Worm (Caenorhabditis elegans) whole organism, young adult: Measurements from ENCODE around the gene str-176.

Experiments used
- B0019.2 ChIP-seq: fragments of 200-800 bp; sonication (Bioruptor generic); conservative IDR thresholded peaks from 2 replicates; pipeline ENCODE4 v1.3.6; 2022; ENCODE audit warnings: missing genetic modification reagents, missing genetic modification characterization, missing compliant biosample characterization
- B0336.3 ChIP-seq: fragments of 200-800 bp; sonication (Bioruptor generic); IDR thresholded peaks from 2 replicates; pipeline ENCODE4 v1.3.6; 2022; ENCODE audit warnings: missing genetic modification characterization, missing compliant biosample characterization
- F52B5.7 ChIP-seq: sonication (generic microtip); optimal IDR thresholded peaks from 2 replicates; lab custom pipeline; 2016; ENCODE audit warnings: mild to moderate bottlenecking, missing genetic modification characterization, missing compliant biosample characterization
- F57A8.1 ChIP-seq: fragments of 200-800 bp; sonication (Bioruptor generic); optimal IDR thresholded peaks from 2 replicates; lab custom pipeline; 2018; ENCODE audit warnings: mild to moderate bottlenecking, missing genetic modification characterization, moderate library complexity, missing compliant biosample characterization
- Y56A3A.18 ChIP-seq: fragments of 200-800 bp; sonication (Bioruptor generic); IDR thresholded peaks from 2 replicates; pipeline ENCODE4 v1.3.6; 2022; ENCODE audit warnings: missing genetic modification reagents, missing genetic modification characterization, missing compliant biosample characterization
- Y79H2A.3 ChIP-seq: fragments of 200-800 bp; sonication (Bioruptor generic); conservative IDR thresholded peaks from 2 replicates; pipeline ENCODE4 v1.3.6; 2022; ENCODE audit warnings: missing genetic modification reagents, missing genetic modification characterization, missing compliant biosample characterization
- ZK185.1 ChIP-seq: sonication (generic microtip); optimal IDR thresholded peaks from 2 replicates; lab custom pipeline; 2016; ENCODE audit warnings: mild to moderate bottlenecking, missing genetic modification characterization, missing compliant biosample characterization; ENCODE audit not compliant: poor library complexity, severe bottlenecking
- ama-1 ChIP-seq, 3 experiments: fragments of 150-350 bp in 1 of 3; sonication (generic microtip) in 2 of 3; optimal IDR thresholded peaks; 2 replicates each; lab custom pipeline; 2014 to 2018; ENCODE audit warnings: missing biosample characterization in 2 of 3, missing genetic modification characterization in 2 of 3, missing genetic modification reagents in 2 of 3
- aptf-3 ChIP-seq: fragments of 200-800 bp; sonication (Bioruptor generic); IDR thresholded peaks from 2 replicates; pipeline ENCODE4 v1.3.6; 2022; ENCODE audit warnings: missing genetic modification characterization, missing compliant biosample characterization
- athp-1 ChIP-seq: sonication (generic microtip); optimal IDR thresholded peaks from 2 replicates; lab custom pipeline; 2017; ENCODE audit warnings: mild to moderate bottlenecking, missing genetic modification characterization, missing compliant biosample characterization
- cebp-1 ChIP-seq, 2 experiments: fragments of 200-800 bp in 1 of 2; sonication (Bioruptor generic) in 1 of 2; sonication (generic microtip) in 1 of 2; IDR thresholded peaks in 1 of 2; optimal IDR thresholded peaks in 1 of 2; 2 replicates each; pipeline versions ENCODE4 v1.3.6 to Lab custom; 2017 to 2022; ENCODE audit warnings: missing compliant biosample characterization in 2 of 2, missing genetic modification characterization in 2 of 2, mild to moderate bottlenecking in 1 of 2, missing genetic modification reagents in 1 of 2, moderate library complexity in 1 of 2
- ceh-91 ChIP-seq: fragments of 200-800 bp; sonication (Bioruptor generic); IDR thresholded peaks from 2 replicates; pipeline ENCODE4 v1.3.6; 2022; ENCODE audit warnings: missing genetic modification reagents, missing genetic modification characterization, missing compliant biosample characterization
- die-1 ChIP-seq: sonication (generic microtip); optimal IDR thresholded peaks from 2 replicates; lab custom pipeline; 2016; ENCODE audit warnings: missing genotype, mild to moderate bottlenecking, missing genetic modification characterization, missing compliant biosample characterization
- fkh-3 ChIP-seq: sonication (generic microtip); optimal IDR thresholded peaks from 2 replicates; lab custom pipeline; 2016; ENCODE audit warnings: mild to moderate bottlenecking, missing genetic modification characterization, missing compliant biosample characterization
- him-1 ChIP-seq: sonication (generic microtip); optimal IDR thresholded peaks from 2 replicates; lab custom pipeline; 2016; ENCODE audit warnings: missing genotype, missing genetic modification reagents, missing genetic modification characterization, missing compliant biosample characterization
- hrde-1 ChIP-seq: sonication (generic microtip); optimal IDR thresholded peaks from 2 replicates; lab custom pipeline; 2016; ENCODE audit warnings: missing genetic modification characterization, mild to moderate bottlenecking, missing compliant biosample characterization, moderate library complexity, missing genotype, missing genetic modification reagents, borderline replicate concordance
- lag-1 ChIP-seq: fragments of 200-800 bp; sonication (Bioruptor generic); IDR thresholded peaks from 2 replicates; pipeline ENCODE4 v1.3.6; 2022; ENCODE audit warnings: missing genetic modification reagents, missing genetic modification characterization, missing compliant biosample characterization
- lin-26 ChIP-seq: fragments of 200-800 bp; sonication (Bioruptor generic); IDR thresholded peaks from 2 replicates; pipeline ENCODE4 v1.3.6; 2022; ENCODE audit warnings: missing genetic modification reagents, missing genetic modification characterization, missing compliant biosample characterization
- lsy-27 ChIP-seq: sonication (generic microtip); optimal IDR thresholded peaks from 2 replicates; lab custom pipeline; 2017; ENCODE audit warnings: missing genetic modification characterization, mild to moderate bottlenecking, missing compliant biosample characterization, antibody characterized with exemption, missing genotype, borderline replicate concordance; ENCODE audit not compliant: insufficient read depth
- madf-3 ChIP-seq: fragments of 200-800 bp; sonication (Bioruptor generic); IDR thresholded peaks from 2 replicates; pipeline ENCODE4 v1.3.6; 2022; ENCODE audit warnings: missing genetic modification reagents, missing genetic modification characterization, missing compliant biosample characterization
- madf-6 ChIP-seq: fragments of 200-800 bp; sonication (Bioruptor generic); IDR thresholded peaks from 2 replicates; pipeline ENCODE4 v1.3.6; 2022; ENCODE audit warnings: missing genetic modification reagents, missing genetic modification characterization, missing compliant biosample characterization
- nfyb-1 ChIP-seq: fragments of 200-800 bp; sonication (Bioruptor generic); IDR thresholded peaks from 2 replicates; pipeline ENCODE4 v1.3.6; 2022; ENCODE audit warnings: missing genetic modification reagents, missing genetic modification characterization, missing compliant biosample characterization
- nhr-27 ChIP-seq: fragments of 200-800 bp; sonication (Bioruptor generic); optimal IDR thresholded peaks from 2 replicates; lab custom pipeline; 2018; ENCODE audit warnings: mild to moderate bottlenecking, missing genetic modification characterization, moderate library complexity, missing compliant biosample characterization
- nhr-90 ChIP-seq: sonication (generic microtip); optimal IDR thresholded peaks from 2 replicates; lab custom pipeline; 2016; ENCODE audit warnings: missing genotype, mild to moderate bottlenecking, missing genetic modification characterization, missing compliant biosample characterization
- rcor-1 ChIP-seq: fragments of 200-800 bp; sonication (Bioruptor generic); IDR thresholded peaks from 2 replicates; pipeline ENCODE4 v1.3.6; 2022; ENCODE audit warnings: missing genetic modification reagents, missing genetic modification characterization, missing compliant biosample characterization
- rpc-1 ChIP-seq, 2 experiments: fragments of 150-350 bp in 1 of 2; sonication (generic microtip) in 1 of 2; optimal IDR thresholded peaks; 2 replicates each; lab custom pipeline; 2014 to 2018; ENCODE audit warnings: missing biosample characterization in 1 of 2, missing genetic modification characterization in 1 of 2, missing genetic modification reagents in 1 of 2, missing genotype in 1 of 2
- snpc-4 ChIP-seq, 5 experiments: fragments of 150-350 bp in 1 of 5; sonication (generic microtip) in 4 of 5; optimal IDR thresholded peaks; 2 replicates each; lab custom pipeline; 2014 to 2018; ENCODE audit warnings: missing genetic modification characterization in 5 of 5, missing biosample characterization in 3 of 5, antibody characterized with exemption in 2 of 5, mild to moderate bottlenecking in 2 of 5, missing compliant biosample characterization in 2 of 5, missing genotype in 2 of 5, moderate library complexity in 2 of 5, missing genetic modification reagents in 1 of 5
- ztf-22 ChIP-seq: fragments of 200-800 bp; sonication (Bioruptor generic); optimal IDR thresholded peaks from 2 replicates; lab custom pipeline; 2018; ENCODE audit warnings: mild to moderate bottlenecking, missing genetic modification characterization, moderate library complexity, missing compliant biosample characterization
- ztf-26 ChIP-seq: sonication (generic microtip); optimal IDR thresholded peaks from 2 replicates; lab custom pipeline; 2017; ENCODE audit warnings: missing genetic modification characterization, missing compliant biosample characterization

str-176 gene

DNA sequence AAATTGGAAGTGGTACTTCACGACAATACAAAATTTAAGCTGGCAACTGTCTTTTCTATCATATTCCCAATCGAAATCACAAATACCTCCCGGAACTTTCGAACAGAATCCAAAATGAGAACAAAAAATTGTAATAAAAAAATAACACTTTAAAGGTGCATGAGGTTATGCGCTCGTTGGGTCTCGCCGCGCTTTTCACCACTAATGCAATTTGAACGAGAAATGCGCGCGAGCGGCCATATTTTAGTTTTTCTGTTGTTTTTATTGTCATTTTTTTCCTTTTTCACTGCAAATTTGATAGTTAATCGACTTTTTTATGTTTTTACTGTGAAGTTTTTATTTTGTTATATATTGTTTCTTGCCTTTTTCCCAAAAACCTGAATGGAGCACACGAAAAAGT is 47.4 kb upstream of the str-176 start, which contains the start of gene mes-6 (continued):
- TF ChIP-seq rcor-1 (GFP tag; lab: Robert Waterston, UW) (0 out of 2 replicates have a peak, but pooled peaks have one; percentile 5), ceh-91 (GFP tag; lab: Robert Waterston, UW) (peak; percentile 85), him-1 (tag; lab: Kevin White, UChicago) (no peak), lag-1 (GFP tag; lab: Robert Waterston, UW) (no peak), aptf-3 (GFP tag; lab: Robert Waterston, UW) (no peak), ZK185.1 (tag; lab: Kevin White, UChicago) (peak; percentile 53), ama-1 (optimal IDR thresholded peaks at IDR 0.05; lab: Kevin White, UChicago) (no peak), ama-1 (GFP tag; optimal IDR thresholded peaks at IDR 0.05; lab: Kevin White, UChicago) (no peak)

DNA sequence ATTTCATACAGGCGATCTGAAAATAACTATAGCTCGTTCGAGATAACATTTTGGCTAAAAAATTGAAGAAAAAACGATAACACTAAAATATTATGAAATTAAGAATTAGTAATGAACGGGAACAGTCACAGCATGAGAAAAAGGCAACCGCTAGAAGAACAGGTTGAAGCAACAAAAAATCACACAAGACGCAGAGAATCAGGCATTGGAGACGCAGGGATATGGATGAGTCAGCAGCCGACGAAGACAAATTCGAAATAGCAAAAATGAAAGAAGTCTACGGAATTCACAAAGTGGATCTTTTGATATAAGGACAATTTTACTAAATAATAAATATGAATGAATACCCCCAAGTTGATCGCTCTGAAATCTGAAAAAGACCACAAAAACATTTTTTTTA is 46.9 kb upstream of the str-176 start, which contains the start of gene tag-77:
tag-77 (minus strand) TSS at position 15 of the 400 bp plus-strand sequence.
- no peak for TF ChIP-seq snpc-4 (GFP tag; optimal IDR thresholded peaks at IDR 0.05; lab: Kevin White, UChicago)
- peak in 1 of 4 experiments; percentile 17 for TF ChIP-seq snpc-4 (tag; optimal IDR thresholded peaks at IDR 0.05; lab: Kevin White, UChicago)
- TF ChIP-seq nhr-90 (tag; lab: Kevin White, UChicago), result no peak
- TF ChIP-seq ztf-26, result no peak
- TF ChIP-seq madf-6 (GFP tag; lab: Robert Waterston, UW), result 0 out of 2 replicates have a peak, but pooled peaks have one; percentile 31
- TF ChIP-seq cebp-1 (GFP tag; IDR thresholded peaks at IDR 0.05; lab: Robert Waterston, UW), result no peak
- peak; percentile 60 for TF ChIP-seq cebp-1 (tag; optimal IDR thresholded peaks at IDR 0.05; lab: Kevin White, UChicago)
- no peak for TF ChIP-seq rpc-1 (optimal IDR thresholded peaks at IDR 0.05; lab: Kevin White, UChicago)
- TF ChIP-seq rpc-1 (tag; optimal IDR thresholded peaks at IDR 0.05; lab: Kevin White, UChicago), result no peak
- no peak for TF ChIP-seq Y56A3A.18 (GFP tag; lab: Robert Waterston, UW)
- TF ChIP-seq athp-1, result no peak
- 0 out of 2 replicates have a peak, but pooled peaks have one; percentile 50 for TF ChIP-seq lin-26
- 0 out of 2 replicates have a peak, but pooled peaks have one; percentile 21 for TF ChIP-seq B0336.3 (GFP tag; lab: Robert Waterston, UW)

DNA sequence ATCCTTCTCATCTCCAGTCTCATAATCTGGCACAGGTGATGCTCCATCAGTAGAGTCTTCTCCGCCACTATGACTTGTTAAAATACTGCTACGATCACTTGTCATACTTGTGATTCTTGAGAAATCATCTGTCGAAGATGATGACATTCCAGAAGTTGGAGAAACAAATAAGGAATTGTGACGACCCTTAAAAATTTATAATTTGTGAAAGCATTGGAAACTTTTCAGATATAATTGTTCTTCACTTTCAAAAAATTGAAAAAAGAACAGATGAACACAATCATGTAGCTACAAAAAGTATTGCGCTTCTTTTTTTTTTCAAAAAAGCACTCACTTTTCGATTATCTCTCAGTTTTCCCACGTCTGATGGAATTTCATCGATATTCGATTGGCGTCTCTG is 42.4 kb upstream of the str-176 start:
- TF ChIP-seq Y79H2A.3, result no peak
- no peak for TF ChIP-seq F57A8.1 (GFP tag; lab: Kevin White, UChicago)

DNA sequence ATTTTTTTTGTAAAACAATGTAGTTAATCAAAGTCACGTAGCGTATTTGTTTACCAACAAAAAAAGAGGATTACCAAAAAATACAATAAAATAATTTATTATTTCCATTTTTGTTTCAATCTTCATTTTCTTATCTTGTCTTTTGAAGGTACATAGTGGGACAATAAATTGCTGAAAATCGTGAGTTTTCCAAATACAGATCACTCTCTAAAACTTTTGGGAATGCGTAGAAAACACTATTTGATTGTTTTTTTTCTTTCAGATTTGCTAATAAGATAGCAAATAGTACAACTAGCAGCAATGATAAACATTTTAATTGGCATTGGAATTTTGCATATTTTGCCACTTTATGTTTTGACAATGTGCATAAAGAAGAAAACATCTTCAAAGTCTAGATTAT is 37.8 kb upstream of the str-176 start, which contains the start of gene C28C12.1:
C28C12.1 (plus strand) TSS at position 301 of the 400 bp plus-strand sequence.
- TF ChIP-seq nhr-27, result no peak
- no peak for TF ChIP-seq lsy-27
- TF ChIP-seq B0019.2 (GFP tag; lab: Robert Waterston, UW), result no peak
- TF ChIP-seq die-1 (tag; lab: Kevin White, UChicago), result no peak
- no peak for TF ChIP-seq madf-3 (GFP tag; lab: Robert Waterston, UW)
- TF ChIP-seq ama-1 (optimal IDR thresholded peaks at IDR 0.05; lab: Kevin White, UChicago), result no peak
- no peak for TF ChIP-seq ama-1 (GFP tag; optimal IDR thresholded peaks at IDR 0.05; lab: Kevin White, UChicago)
- TF ChIP-seq madf-6 (GFP tag; lab: Robert Waterston, UW), result no peak
- no peak for TF ChIP-seq ztf-22
- no peak for TF ChIP-seq cebp-1 (GFP tag; IDR thresholded peaks at IDR 0.05; lab: Robert Waterston, UW)
- TF ChIP-seq cebp-1 (tag; optimal IDR thresholded peaks at IDR 0.05; lab: Kevin White, UChicago), result no peak
- TF ChIP-seq hrde-1 (tag; lab: Kevin White, UChicago), result no peak
- TF ChIP-seq fkh-3 (tag; lab: Kevin White, UChicago), result no peak
- TF ChIP-seq nfyb-1 (GFP tag; lab: Robert Waterston, UW), result no peak
- TF ChIP-seq F52B5.7 (tag; lab: Kevin White, UChicago), result no peak
